Worm (Caenorhabditis elegans): ENCODE results near the gene nhr-268.

DNA sequence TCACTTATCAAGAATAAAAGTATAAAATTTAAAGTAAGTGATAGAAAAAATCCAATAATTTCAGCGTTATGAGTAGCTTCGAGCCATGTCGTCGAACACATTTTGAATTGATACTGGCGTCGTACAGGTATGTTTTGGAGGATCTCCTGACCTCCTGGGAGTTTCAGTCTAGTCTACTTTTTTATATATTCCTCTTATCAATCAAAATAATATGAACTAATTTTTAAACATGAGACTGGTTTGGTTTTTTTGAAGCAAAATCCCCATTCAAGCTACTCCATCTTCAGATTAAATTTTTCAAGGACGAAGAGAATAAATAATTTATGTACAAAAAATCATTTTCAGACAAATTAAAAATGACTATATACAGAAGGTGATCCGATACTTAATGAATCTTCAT is 21.8 kb downstream of the nhr-268 start, which contains the start of gene str-101:
- TF ChIP-seq him-1 (tag; optimal IDR thresholded peaks at IDR 0.05) = no peak
- no peak for TF ChIP-seq W03F9.2 (tag; optimal IDR thresholded peaks at IDR 0.05)

Measured in whole organism, L4/young adult.